Fruit fly (Drosophila melanogaster) ovary, adult (tissue): ENCODE data around the gene nau.

Source experiments
- CG17801 ChIP-seq: fragments of 200-800 bp; optimal IDR thresholded peaks from 2 replicates; lab custom pipeline; 2019; ENCODE audit warnings: missing biosample characterization, mild to moderate bottlenecking, missing genetic modification characterization, moderate library complexity; ENCODE audit not compliant: partially characterized antibody

nau gene

DNA sequence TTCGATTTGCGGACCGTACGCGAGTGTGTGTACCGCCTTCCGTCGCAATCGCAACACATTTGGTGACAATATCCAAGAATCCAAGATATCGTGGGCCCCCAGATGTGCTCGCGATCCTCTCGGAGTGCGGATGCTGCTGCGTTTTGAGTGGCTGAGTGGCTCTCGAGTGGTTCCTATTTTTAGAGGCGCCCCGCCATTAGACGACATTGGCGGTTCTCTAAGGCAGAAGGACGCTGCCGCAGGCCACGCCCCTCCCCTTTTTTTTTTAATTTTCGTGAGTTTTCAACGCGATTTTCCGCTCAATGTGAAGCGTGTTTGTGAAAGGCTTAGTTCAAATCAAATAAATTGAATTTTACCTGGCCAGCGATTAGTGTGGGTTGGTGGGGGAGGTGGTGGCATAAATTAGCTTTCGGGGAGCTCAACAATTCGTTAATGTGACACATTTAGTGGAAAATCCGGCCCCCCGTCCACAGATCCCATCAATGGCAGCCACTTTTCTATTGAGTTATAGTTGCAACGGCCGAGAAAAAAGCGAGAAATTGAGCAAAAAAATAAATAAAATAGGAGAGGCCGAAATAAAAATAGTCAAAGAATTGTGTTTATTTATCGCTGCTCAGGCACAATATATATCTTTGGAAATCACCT is at the start of gene nau:
Gene nau, minus strand, starts transcription at position 61 of the 645 bp plus-strand sequence.
- no peak for TF ChIP-seq CG17801

DNA sequence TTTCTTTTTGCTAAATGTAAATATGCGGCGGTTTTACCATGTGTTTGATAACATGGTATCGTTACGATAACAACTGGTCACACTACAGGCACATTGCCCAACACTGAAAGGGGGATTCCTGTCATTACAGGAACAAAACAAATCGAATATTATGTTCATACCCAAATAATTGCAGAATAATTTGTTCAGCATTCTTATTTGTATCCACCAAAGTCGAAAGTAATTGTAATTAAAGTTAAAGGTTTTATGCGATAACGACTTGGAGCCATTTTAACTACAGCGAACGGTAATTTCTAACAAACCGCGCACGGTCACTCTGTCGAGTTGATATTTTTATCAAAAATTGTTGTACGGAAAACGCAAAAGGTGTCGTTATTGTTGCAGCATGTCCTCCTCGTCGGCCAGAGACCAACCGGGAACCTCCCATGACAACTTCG is 49.3 kb upstream of the nau start, which contains the start of the genes CG10214 and CG10375:
Gene CG10214, minus strand, starts transcription at position 72 of the 437 bp plus-strand sequence.
Gene CG10375, plus strand, starts transcription at position 296 of the 437 bp plus-strand sequence.
- TF ChIP-seq CG17801, result peak; percentile 64

DNA sequence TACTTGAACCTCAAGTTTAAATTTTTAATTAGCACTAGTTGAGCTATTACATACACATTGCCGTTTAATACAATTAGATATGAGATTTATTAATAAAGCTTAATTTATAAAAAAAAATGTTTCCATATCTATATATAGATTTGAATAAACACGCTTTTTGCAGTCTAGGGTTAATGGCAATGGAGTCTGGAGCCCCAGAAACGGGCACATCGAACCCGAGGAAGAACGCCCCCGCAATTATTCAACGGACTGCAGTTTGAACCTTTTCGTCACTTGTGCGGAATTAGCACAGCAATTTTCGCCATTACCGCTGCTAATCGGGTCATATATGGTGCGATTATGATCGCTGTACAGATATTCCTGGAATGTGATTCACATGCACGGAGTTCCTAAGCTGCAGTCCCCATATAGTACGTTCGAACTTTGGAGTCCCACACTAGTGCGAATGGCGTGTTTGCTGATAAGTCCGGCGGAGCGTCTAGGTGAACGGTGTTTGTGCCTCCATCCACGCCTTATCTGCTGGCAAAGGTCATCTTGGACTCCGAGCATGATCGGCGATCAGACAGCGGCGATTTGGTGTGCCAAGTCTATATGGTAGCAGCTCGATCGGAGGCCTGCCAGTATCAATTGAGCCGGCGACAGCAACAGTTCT is 45.6 kb upstream of the nau start, which contains the start of gene Lsd-1:
Gene Lsd-1, plus strand, starts transcription at position 236 of the 652 bp plus-strand sequence.
- no peak for TF ChIP-seq CG17801

dm6 chr3R:23763015-23763414 is 44.9 kb upstream of the nau start, which contains the start of gene udt:
Gene udt (minus strand): TSS chr3R:23763263.
- TF ChIP-seq CG17801, result no peak

dm6 chr3R:23760219-23761018 is 42.3 kb upstream of the nau start, which contains the start of gene SdhD:
Gene SdhD (minus strand): TSS chr3R:23760600.
- TF ChIP-seq CG17801, result peak; percentile 46

dm6 chr3R:23757912-23758607 is 39.9 kb upstream of the nau start, which contains the start of the genes PTPMT1 and Hrd3:
Gene PTPMT1 (plus strand): TSS chr3R:23758339.
Gene Hrd3 (minus strand): TSS chr3R:23758557.
- peak; percentile 95 for TF ChIP-seq CG17801

- peak; percentile 59 for TF ChIP-seq CG17801
These were observed 34.6 kb upstream of the nau start, which contains the start of the genes RanBP3 and Rpt5 for dm6 chr3R:23752728-23753127. Gene RanBP3 (minus strand): TSS chr3R:23752834. Gene Rpt5 (plus strand): TSS chr3R:23752876.

dm6 chr3R:23747446-23747845 is 29.3 kb upstream of the nau start:
- no peak for TF ChIP-seq CG17801

- no peak for TF ChIP-seq CG17801
These were observed 22.8 kb upstream of the nau start for dm6 chr3R:23740968-23741367.

DNA sequence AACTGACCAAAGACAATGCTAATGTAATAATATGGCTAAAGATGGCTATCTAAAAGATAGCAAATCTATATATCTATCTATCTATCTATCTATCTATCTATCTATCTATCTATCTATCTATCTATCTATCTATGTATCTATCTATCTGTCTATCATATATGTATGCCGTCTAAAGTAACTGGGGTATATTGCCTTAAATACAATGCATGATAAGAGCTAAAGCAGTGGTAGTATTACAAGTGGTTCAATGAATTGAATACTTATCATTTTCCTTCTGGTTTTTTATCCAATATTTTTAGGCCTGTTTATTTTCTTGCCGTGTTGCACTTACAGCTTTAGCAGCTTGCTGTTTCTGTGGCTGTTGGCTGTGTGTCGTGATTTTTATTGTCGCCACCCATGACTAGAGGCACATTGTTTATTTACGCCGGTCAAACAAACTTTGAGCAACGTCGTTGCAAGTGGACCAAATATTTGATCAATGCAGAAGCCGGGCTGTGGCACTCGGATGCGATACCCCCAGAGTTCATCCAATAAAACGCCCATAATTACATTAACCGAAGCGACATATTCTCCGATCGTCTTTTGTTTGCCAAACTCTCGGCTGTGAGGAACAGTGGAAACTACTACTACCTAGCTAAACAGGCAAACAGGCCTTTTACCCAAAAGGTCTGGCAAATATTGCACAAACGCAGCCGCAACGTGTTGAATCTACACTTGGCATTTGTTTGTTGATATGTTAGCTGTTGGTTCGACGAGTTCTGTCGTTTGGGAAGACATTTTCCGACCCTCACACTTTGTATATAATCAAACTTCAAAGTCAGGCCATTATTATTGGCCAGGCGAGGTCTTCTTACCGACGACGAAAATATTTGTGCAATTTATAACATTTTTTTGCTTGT is 19.8 kb upstream of the nau start:
- TF ChIP-seq CG17801, result no peak

dm6 chr3R:23736365-23736764 is 18.2 kb upstream of the nau start:
- no peak for TF ChIP-seq CG17801

DNA sequence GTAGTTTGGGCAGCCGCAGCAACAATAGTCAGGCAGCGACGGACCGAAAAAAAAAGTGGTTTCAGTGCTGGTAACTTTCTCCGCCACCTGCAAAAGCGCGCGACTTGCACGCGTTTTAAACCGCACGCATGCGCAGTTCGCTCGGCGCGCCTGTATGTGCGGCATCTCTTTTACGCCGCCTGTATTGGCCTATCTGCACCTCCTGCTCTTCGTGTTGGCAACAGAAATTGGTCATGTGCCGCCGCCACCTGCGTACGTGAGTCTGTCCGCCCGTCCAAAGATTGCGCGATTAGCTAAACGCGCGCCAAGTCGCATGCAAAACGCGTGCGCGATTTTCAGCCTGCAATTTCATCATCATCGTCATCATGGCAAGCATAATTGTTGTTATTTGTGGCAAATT is 17.5 kb upstream of the nau start:
- no peak for TF ChIP-seq CG17801

DNA sequence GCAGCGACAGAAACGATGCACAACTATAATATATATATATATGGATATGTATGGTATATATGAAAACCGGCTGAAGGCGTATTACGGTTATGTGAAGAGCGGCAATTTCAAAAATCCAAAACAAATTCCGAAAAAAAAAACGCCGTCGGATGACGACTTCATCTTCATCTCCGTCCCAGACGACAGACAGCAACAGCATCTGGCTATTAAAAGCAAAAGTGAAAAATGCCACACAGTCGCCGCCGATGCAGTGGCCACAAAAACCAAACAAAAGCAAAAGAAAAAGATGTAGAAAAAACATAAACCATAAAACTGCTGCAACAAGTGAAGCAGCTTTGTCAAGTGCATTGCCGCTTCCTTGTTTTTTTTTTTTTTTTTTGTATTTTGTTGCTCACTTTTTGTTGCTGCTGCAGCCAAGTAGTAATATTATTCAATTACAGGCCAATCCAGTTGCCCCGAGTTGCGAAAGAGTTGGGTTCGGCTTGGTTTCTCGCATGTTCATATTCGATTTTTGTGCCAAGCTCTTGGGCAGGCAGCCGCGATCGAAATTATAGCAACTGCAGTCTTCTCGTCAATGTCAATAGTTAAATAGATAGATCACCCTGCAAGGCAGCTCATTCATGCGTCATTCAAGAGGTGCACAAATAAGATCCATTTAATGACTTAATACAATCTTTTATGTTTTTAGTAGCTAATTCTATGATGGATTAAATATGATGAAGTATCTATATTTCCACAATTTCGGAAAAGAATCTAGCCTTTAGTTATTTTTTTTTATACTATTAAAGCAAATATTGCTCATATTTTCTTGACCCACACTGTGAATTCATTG is 16.6 kb upstream of the nau start:
- TF ChIP-seq CG17801, result no peak

dm6 chr3R:23733771-23734170 is 15.6 kb upstream of the nau start:
- no peak for TF ChIP-seq CG17801
